Worm (Caenorhabditis elegans) whole organism, mixed stage, embryonic: Measurements from ENCODE around the gene Y11D7A.5.

Experiments
- M03D4.4 ChIP-seq: sonication (generic microtip); optimal IDR thresholded peaks from 2 replicates; lab custom pipeline; 2017; ENCODE audit warnings: mild to moderate bottlenecking, missing genetic modification characterization, missing compliant biosample characterization
- bed-3 ChIP-seq: fragments of 200-800 bp; sonication (Bioruptor generic); optimal IDR thresholded peaks from 3 replicates; lab custom pipeline; 2018; ENCODE audit warnings: mild to moderate bottlenecking, missing genetic modification characterization, moderate library complexity, missing compliant biosample characterization
- blmp-1 ChIP-seq: fragments of 150-350 bp; optimal IDR thresholded peaks from 2 replicates; lab custom pipeline; 2014; ENCODE audit warnings: missing biosample characterization, missing genetic modification characterization
- ceh-43 ChIP-seq: fragments of 200-800 bp; sonication (Bioruptor generic); optimal IDR thresholded peaks from 2 replicates; lab custom pipeline; 2018; ENCODE audit warnings: mild to moderate bottlenecking, missing genetic modification characterization, moderate library complexity, missing compliant biosample characterization
- ceh-83 ChIP-seq: fragments of 200-800 bp; sonication (Bioruptor generic); optimal IDR thresholded peaks from 2 replicates; lab custom pipeline; 2018; ENCODE audit warnings: mild to moderate bottlenecking, missing genetic modification characterization, missing compliant biosample characterization
- ces-1 ChIP-seq: fragments of 150-350 bp; optimal IDR thresholded peaks from 2 replicates; lab custom pipeline; 2014; ENCODE audit warnings: missing biosample characterization, missing genetic modification reagents, missing genetic modification characterization
- cnd-1 ChIP-seq: fragments of 200-800 bp; sonication (Bioruptor generic); optimal IDR thresholded peaks from 2 replicates; lab custom pipeline; 2018; ENCODE audit warnings: mild to moderate bottlenecking, missing genetic modification characterization, missing compliant biosample characterization
- drap-1 ChIP-seq: fragments of 200-800 bp; sonication (Bioruptor generic); optimal IDR thresholded peaks from 3 replicates; lab custom pipeline; 2018; ENCODE audit warnings: mild to moderate bottlenecking, missing genetic modification characterization, missing compliant biosample characterization
- elt-1 ChIP-seq: sonication (generic microtip); optimal IDR thresholded peaks from 2 replicates; lab custom pipeline; 2017; ENCODE audit warnings: missing genetic modification characterization, mild to moderate bottlenecking, missing compliant biosample characterization, antibody characterized with exemption, moderate library complexity, borderline replicate concordance; ENCODE audit not compliant: insufficient read depth
- elt-3 ChIP-seq: fragments of 150-350 bp; optimal IDR thresholded peaks from 2 replicates; lab custom pipeline; 2014; ENCODE audit warnings: missing biosample characterization, missing genetic modification characterization
- flh-1 ChIP-seq: fragments of 200-800 bp; sonication (Bioruptor generic); optimal IDR thresholded peaks from 2 replicates; lab custom pipeline; 2018; ENCODE audit warnings: mild to moderate bottlenecking, missing genetic modification characterization, moderate library complexity, missing compliant biosample characterization
- ham-2 ChIP-seq: fragments of 200-800 bp; sonication (Bioruptor generic); optimal IDR thresholded peaks from 2 replicates; lab custom pipeline; 2018; ENCODE audit warnings: mild to moderate bottlenecking, missing genetic modification characterization, missing compliant biosample characterization
- hlh-1 ChIP-seq: fragments of 150-350 bp; optimal IDR thresholded peaks from 2 replicates; lab custom pipeline; 2014; ENCODE audit warnings: missing biosample characterization, missing genetic modification reagents, missing genetic modification characterization
- lin-13 ChIP-seq: fragments of 150-350 bp; optimal IDR thresholded peaks from 2 replicates; lab custom pipeline; 2014; ENCODE audit warnings: missing biosample characterization, missing genetic modification characterization
- lin-32 ChIP-seq: fragments of 200-800 bp; sonication (Bioruptor generic); optimal IDR thresholded peaks from 2 replicates; lab custom pipeline; 2018; ENCODE audit warnings: mild to moderate bottlenecking, missing genetic modification characterization, missing compliant biosample characterization
- lsy-2 ChIP-seq: fragments of 150-350 bp; optimal IDR thresholded peaks from 2 replicates; lab custom pipeline; 2014; ENCODE audit warnings: missing biosample characterization, missing genetic modification characterization
- mab-5 ChIP-seq: fragments of 150-350 bp; optimal IDR thresholded peaks from 2 replicates; lab custom pipeline; 2014; ENCODE audit warnings: missing biosample characterization, missing genetic modification characterization
- mep-1 ChIP-seq: fragments of 150-350 bp; optimal IDR thresholded peaks from 2 replicates; lab custom pipeline; 2017; ENCODE audit warnings: missing biosample characterization, missing genetic modification reagents, missing genetic modification characterization, inconsistent platforms
- mls-2 ChIP-seq: sonication (generic microtip); optimal IDR thresholded peaks from 2 replicates; lab custom pipeline; 2016; ENCODE audit warnings: mild to moderate bottlenecking, missing genetic modification characterization, moderate library complexity, missing compliant biosample characterization
- nhr-12 ChIP-seq: fragments of 150-350 bp; optimal IDR thresholded peaks from 2 replicates; lab custom pipeline; 2014; ENCODE audit warnings: missing biosample characterization, missing genetic modification characterization
- nhr-2 ChIP-seq: fragments of 150-350 bp; optimal IDR thresholded peaks from 2 replicates; lab custom pipeline; 2014; ENCODE audit warnings: missing biosample characterization, missing genetic modification characterization
- nhr-237 ChIP-seq: fragments of 150-350 bp; optimal IDR thresholded peaks from 2 replicates; lab custom pipeline; 2014; ENCODE audit warnings: missing biosample characterization, missing genetic modification characterization
- nhr-28 ChIP-seq: fragments of 150-350 bp; optimal IDR thresholded peaks from 2 replicates; lab custom pipeline; 2014; ENCODE audit warnings: missing biosample characterization, missing genetic modification characterization
- nhr-76 ChIP-seq: sonication (generic microtip); optimal IDR thresholded peaks from 2 replicates; lab custom pipeline; 2017; ENCODE audit warnings: missing biosample characterization, missing genetic modification characterization
- pha-4 ChIP-seq: fragments of 150-350 bp; optimal IDR thresholded peaks from 2 replicates; lab custom pipeline; 2018; ENCODE audit warnings: missing biosample characterization, missing genetic modification reagents, missing genetic modification characterization
- sem-2 ChIP-seq: fragments of 200-800 bp; sonication (Bioruptor generic); optimal IDR thresholded peaks from 2 replicates; lab custom pipeline; 2018; ENCODE audit warnings: mild to moderate bottlenecking, missing genetic modification characterization, missing compliant biosample characterization
- sptf-1 ChIP-seq: sonication (generic microtip); optimal IDR thresholded peaks from 2 replicates; lab custom pipeline; 2017; ENCODE audit warnings: mild to moderate bottlenecking, missing genetic modification characterization, moderate library complexity, missing compliant biosample characterization
- tbx-8 ChIP-seq: fragments of 200-800 bp; sonication (Bioruptor generic); optimal IDR thresholded peaks from 2 replicates; lab custom pipeline; 2018; ENCODE audit warnings: mild to moderate bottlenecking, missing genetic modification characterization, moderate library complexity, missing compliant biosample characterization
- unc-120 ChIP-seq: sonication (generic microtip); optimal IDR thresholded peaks from 2 replicates; lab custom pipeline; 2017; ENCODE audit warnings: missing genetic modification characterization, missing compliant biosample characterization; ENCODE audit not compliant: poor library complexity, severe bottlenecking
- unc-39 ChIP-seq: fragments of 150-350 bp; optimal IDR thresholded peaks from 2 replicates; lab custom pipeline; 2014; ENCODE audit warnings: missing biosample characterization, missing genetic modification characterization
- unc-62 ChIP-seq: fragments of 150-350 bp; optimal IDR thresholded peaks from 2 replicates; lab custom pipeline; 2014; ENCODE audit warnings: missing biosample characterization, missing genetic modification reagents, missing genetic modification characterization
- zip-8 ChIP-seq: fragments of 150-350 bp; optimal IDR thresholded peaks from 2 replicates; lab custom pipeline; 2014; ENCODE audit warnings: missing biosample characterization, missing genetic modification characterization
- ztf-11 ChIP-seq: fragments of 150-350 bp; optimal IDR thresholded peaks from 2 replicates; lab custom pipeline; 2014; ENCODE audit warnings: missing biosample characterization, missing genetic modification characterization

Y11D7A.5 gene

ce11 chrIV:9216437-9216836, 28.9 kb downstream of the Y11D7A.5 start:
- TF ChIP-seq unc-120 (peak; percentile 27), ces-1 (GFP tag; lab: Kevin White, UChicago) (peak; percentile 52), nhr-12 (no peak), tbx-8 (GFP tag; lab: Kevin White, UChicago) (no peak), hlh-1 (tag; lab: Kevin White, UChicago) (peak; percentile 41), sptf-1 (peak; percentile 9), lin-32 (no peak), mep-1 (tag; lab: Kevin White, UChicago) (peak; percentile 49)

- TF ChIP-seq mab-5 (tag; lab: Kevin White, UChicago) (no peak), lsy-2 (no peak), flh-1 (GFP tag; lab: Kevin White, UChicago) (no peak), lin-13 (tag; lab: Kevin White, UChicago) (no peak), ceh-83 (no peak), lin-32 (no peak), M03D4.4 (tag; lab: Kevin White, UChicago) (no peak), bed-3 (GFP tag; lab: Kevin White, UChicago) (no peak), ztf-11 (tag; lab: Kevin White, UChicago) (no peak), unc-62 (GFP tag; lab: Kevin White, UChicago) (no peak), hlh-1 (tag; lab: Kevin White, UChicago) (no peak), ceh-43 (GFP tag; lab: Kevin White, UChicago) (no peak), zip-8 (tag; lab: Kevin White, UChicago) (no peak), mls-2 (tag; lab: Kevin White, UChicago) (no peak), unc-39 (no peak), nhr-28 (no peak), nhr-76 (tag; lab: Kevin White, UChicago) (no peak), elt-3 (tag; lab: Kevin White, UChicago) (no peak)
Measured at ce11 chrIV:9215824-9216223, 29.5 kb downstream of the Y11D7A.5 start.

- no peak for TF ChIP-seq sem-2
- TF ChIP-seq cnd-1 (tag; lab: Kevin White, UChicago): no peak
- TF ChIP-seq blmp-1: no peak
- TF ChIP-seq tbx-8 (GFP tag; lab: Kevin White, UChicago): no peak
- TF ChIP-seq unc-62 (GFP tag; lab: Kevin White, UChicago): no peak
- TF ChIP-seq nhr-28: no peak
- TF ChIP-seq mep-1 (tag; lab: Kevin White, UChicago): no peak
- no peak for TF ChIP-seq zip-8 (tag; lab: Kevin White, UChicago)
- TF ChIP-seq nhr-237: no peak
- no peak for TF ChIP-seq mab-5 (tag; lab: Kevin White, UChicago)
- TF ChIP-seq elt-1 (tag; lab: Kevin White, UChicago): no peak
- TF ChIP-seq, all 35 proteins: peak for 0
Measured at ce11 chrIV:9214823-9215222, 30.5 kb downstream of the Y11D7A.5 start.

DNA sequence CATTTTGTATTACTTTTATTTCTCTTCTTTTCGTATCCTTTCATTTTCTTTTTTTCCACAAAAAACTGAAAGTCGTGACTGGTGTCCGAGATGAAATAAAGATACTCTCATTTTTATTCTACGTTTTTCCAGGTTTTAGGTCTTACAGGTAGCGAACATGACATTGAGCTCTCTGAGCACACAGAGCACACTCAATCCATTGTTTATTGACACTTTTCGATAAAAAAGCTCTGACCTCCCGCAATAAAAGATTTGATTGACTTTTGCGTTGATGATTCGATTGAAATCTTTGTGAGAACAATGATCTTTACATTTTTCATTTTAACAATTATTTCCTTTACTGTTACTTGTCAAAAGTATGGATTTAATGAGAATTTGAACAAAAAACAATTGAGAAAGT, 33.2 kb downstream of the Y11D7A.5 start, which contains the start of gene C46C2.6:
Gene C46C2.6 (plus strand): TSS at position 301 of the 400 bp plus-strand sequence.
- TF ChIP-seq tbx-8 (GFP tag; lab: Kevin White, UChicago): no peak
- TF ChIP-seq, all 35 proteins: peak for 0

- no peak for TF ChIP-seq ham-2 (GFP tag; lab: Kevin White, UChicago)
- TF ChIP-seq pha-4: no peak
- TF ChIP-seq drap-1 (GFP tag; lab: Kevin White, UChicago): no peak
- TF ChIP-seq elt-3 (tag; lab: Kevin White, UChicago): no peak
- no peak for TF ChIP-seq ztf-11 (tag; lab: Kevin White, UChicago)
- TF ChIP-seq cnd-1 (tag; lab: Kevin White, UChicago): no peak
- TF ChIP-seq M03D4.4 (tag; lab: Kevin White, UChicago): no peak
- TF ChIP-seq lin-13 (tag; lab: Kevin White, UChicago): no peak
- no peak for TF ChIP-seq sem-2
- TF ChIP-seq tbx-8 (GFP tag; lab: Kevin White, UChicago): no peak
- no peak for TF ChIP-seq bed-3 (GFP tag; lab: Kevin White, UChicago)
- no peak for TF ChIP-seq nhr-2 (tag; lab: Kevin White, UChicago)
- no peak for TF ChIP-seq elt-1 (tag; lab: Kevin White, UChicago)
- TF ChIP-seq nhr-237: no peak
- TF ChIP-seq nhr-12: no peak
- TF ChIP-seq unc-39: no peak
- no peak for TF ChIP-seq flh-1 (GFP tag; lab: Kevin White, UChicago)
- TF ChIP-seq nhr-28: no peak
- no peak for TF ChIP-seq blmp-1
- no peak for TF ChIP-seq ceh-43 (GFP tag; lab: Kevin White, UChicago)
- TF ChIP-seq, all 35 proteins: peak for 0
Measured at ce11 chrIV:9210841-9211240, 34.5 kb downstream of the Y11D7A.5 start.
